Worm (Caenorhabditis elegans) whole organism, late embryonic: ENCODE results near the gene Y47G7B.2.
A peak's percentile ranks its signal among the peaks of the same experiment; 100 is the strongest.

ENCODE experiments used
- C08G9.2 ChIP-seq: sonication (generic microtip); optimal IDR thresholded peaks from 2 replicates; lab custom pipeline; 2016; ENCODE audit warnings: mild to moderate bottlenecking, missing genetic modification characterization, moderate library complexity, missing compliant biosample characterization
- C38D4.7 ChIP-seq: fragments of 200-800 bp; sonication (Bioruptor generic); optimal IDR thresholded peaks from 2 replicates; lab custom pipeline; 2018; ENCODE audit warnings: mild to moderate bottlenecking, missing genetic modification characterization, moderate library complexity, missing compliant biosample characterization
- F13H6.1 ChIP-seq: sonication (generic microtip); optimal IDR thresholded peaks from 2 replicates; lab custom pipeline; 2016; ENCODE audit warnings: missing genetic modification characterization, missing compliant biosample characterization
- K02D7.2 ChIP-seq: sonication (generic microtip); optimal IDR thresholded peaks from 2 replicates; lab custom pipeline; 2017; ENCODE audit warnings: mild to moderate bottlenecking, missing genetic modification characterization, missing compliant biosample characterization
- K09A11.1 ChIP-seq: sonication (generic microtip); optimal IDR thresholded peaks from 2 replicates; lab custom pipeline; 2017; ENCODE audit warnings: antibody characterized with exemption, mild to moderate bottlenecking, missing genetic modification characterization, missing compliant biosample characterization; ENCODE audit not compliant: insufficient read depth
- ceh-19 ChIP-seq: fragments of 200-800 bp; sonication (Bioruptor generic); optimal IDR thresholded peaks from 2 replicates; lab custom pipeline; 2018; ENCODE audit warnings: mild to moderate bottlenecking, missing genetic modification characterization, missing compliant biosample characterization
- ceh-24 ChIP-seq: sonication (generic microtip); optimal IDR thresholded peaks from 2 replicates; lab custom pipeline; 2016; ENCODE audit warnings: mild to moderate bottlenecking, missing genetic modification characterization, missing compliant biosample characterization
- ceh-30 ChIP-seq: fragments of 150-350 bp; optimal IDR thresholded peaks from 2 replicates; lab custom pipeline; 2014; ENCODE audit warnings: missing biosample characterization, missing genetic modification characterization
- ceh-31 ChIP-seq: sonication (generic microtip); optimal IDR thresholded peaks from 2 replicates; lab custom pipeline; 2016; ENCODE audit warnings: missing genetic modification characterization, missing compliant biosample characterization
- ceh-48 ChIP-seq: sonication (generic microtip); optimal IDR thresholded peaks from 2 replicates; lab custom pipeline; 2016; ENCODE audit warnings: missing genetic modification characterization, inconsistent platforms, missing compliant biosample characterization
- ceh-6 ChIP-seq: fragments of 200-800 bp; sonication (Bioruptor generic); optimal IDR thresholded peaks from 2 replicates; lab custom pipeline; 2018; ENCODE audit warnings: mild to moderate bottlenecking, missing genetic modification characterization, missing compliant biosample characterization
- che-1 ChIP-seq: sonication (generic microtip); optimal IDR thresholded peaks from 2 replicates; lab custom pipeline; 2016; ENCODE audit warnings: mild to moderate bottlenecking, missing genetic modification characterization, missing compliant biosample characterization
- dmd-4 ChIP-seq: sonication (generic microtip); optimal IDR thresholded peaks from 2 replicates; lab custom pipeline; 2016; ENCODE audit warnings: borderline replicate concordance, missing genetic modification characterization, missing compliant biosample characterization
- dve-1 ChIP-seq: sonication (generic microtip); optimal IDR thresholded peaks from 2 replicates; lab custom pipeline; 2017; ENCODE audit warnings: antibody characterized with exemption, mild to moderate bottlenecking, missing genetic modification characterization, missing compliant biosample characterization
- elt-2 ChIP-seq: sonication (generic microtip); optimal IDR thresholded peaks from 2 replicates; lab custom pipeline; 2016; ENCODE audit warnings: missing genetic modification reagents, missing genetic modification characterization, missing compliant biosample characterization
- elt-4 ChIP-seq: sonication (generic microtip); optimal IDR thresholded peaks from 2 replicates; lab custom pipeline; 2016; ENCODE audit warnings: missing genetic modification characterization, missing compliant biosample characterization
- eyg-1 ChIP-seq: sonication (generic microtip); optimal IDR thresholded peaks from 2 replicates; lab custom pipeline; 2016; ENCODE audit warnings: missing genotype, missing genetic modification characterization, missing compliant biosample characterization
- fax-1 ChIP-seq: sonication (generic microtip); optimal IDR thresholded peaks from 2 replicates; lab custom pipeline; 2016; ENCODE audit warnings: missing genotype, missing genetic modification characterization, missing compliant biosample characterization
- fkh-6 ChIP-seq: sonication (generic microtip); optimal IDR thresholded peaks from 2 replicates; lab custom pipeline; 2016; ENCODE audit warnings: missing genetic modification characterization, missing compliant biosample characterization
- gmeb-2 ChIP-seq: sonication (generic microtip); optimal IDR thresholded peaks from 2 replicates; lab custom pipeline; 2016; ENCODE audit warnings: missing genetic modification characterization, inconsistent platforms, missing compliant biosample characterization
- hlh-15 ChIP-seq: sonication (generic microtip); optimal IDR thresholded peaks from 2 replicates; lab custom pipeline; 2016; ENCODE audit warnings: missing genetic modification characterization, missing compliant biosample characterization
- hlh-6 ChIP-seq: sonication (generic microtip); optimal IDR thresholded peaks from 2 replicates; lab custom pipeline; 2016; ENCODE audit warnings: missing genotype, missing genetic modification characterization, missing compliant biosample characterization
- hlh-8 ChIP-seq: sonication (generic microtip); optimal IDR thresholded peaks from 2 replicates; lab custom pipeline; 2016; ENCODE audit warnings: missing genotype, missing genetic modification characterization, missing compliant biosample characterization
- lin-11 ChIP-seq: fragments of 200-800 bp; sonication (Bioruptor generic); optimal IDR thresholded peaks from 2 replicates; lab custom pipeline; 2018; ENCODE audit warnings: mild to moderate bottlenecking, missing genetic modification characterization, missing compliant biosample characterization
- mec-3 ChIP-seq: sonication (generic microtip); optimal IDR thresholded peaks from 2 replicates; lab custom pipeline; 2016; ENCODE audit warnings: borderline replicate concordance, missing genetic modification characterization, missing compliant biosample characterization
- nfya-1 ChIP-seq: sonication (generic microtip); optimal IDR thresholded peaks from 2 replicates; lab custom pipeline; 2017; ENCODE audit warnings: missing genetic modification characterization, mild to moderate bottlenecking, missing compliant biosample characterization, antibody characterized with exemption, moderate library complexity
- nhr-11 ChIP-seq: fragments of 150-350 bp; optimal IDR thresholded peaks from 2 replicates; lab custom pipeline; 2014; ENCODE audit warnings: missing biosample characterization, missing genetic modification characterization
- npax-4 ChIP-seq: sonication (generic microtip); optimal IDR thresholded peaks from 2 replicates; lab custom pipeline; 2016; ENCODE audit warnings: missing genetic modification characterization, missing compliant biosample characterization
- pat-9 ChIP-seq: fragments of 200-800 bp; sonication (Bioruptor generic); optimal IDR thresholded peaks from 2 replicates; lab custom pipeline; 2018; ENCODE audit warnings: mild to moderate bottlenecking, missing genetic modification characterization, moderate library complexity, missing compliant biosample characterization
- pha-2 ChIP-seq: sonication (generic microtip); optimal IDR thresholded peaks from 2 replicates; lab custom pipeline; 2017; ENCODE audit warnings: mild to moderate bottlenecking, missing genetic modification characterization, missing compliant biosample characterization
- pqm-1 ChIP-seq: sonication (generic microtip); optimal IDR thresholded peaks from 2 replicates; lab custom pipeline; 2016; ENCODE audit warnings: missing genetic modification characterization, missing compliant biosample characterization
- pros-1 ChIP-seq: fragments of 150-350 bp; optimal IDR thresholded peaks from 2 replicates; lab custom pipeline; 2014; ENCODE audit warnings: missing biosample characterization, missing genetic modification reagents, missing genetic modification characterization
- ref-2 ChIP-seq: sonication (generic microtip); optimal IDR thresholded peaks from 2 replicates; lab custom pipeline; 2016; ENCODE audit warnings: missing genetic modification characterization, missing compliant biosample characterization
- rnt-1 ChIP-seq: sonication (generic microtip); optimal IDR thresholded peaks from 2 replicates; lab custom pipeline; 2016; ENCODE audit warnings: missing genetic modification characterization, missing compliant biosample characterization
- sox-2 ChIP-seq: fragments of 200-800 bp; sonication (Bioruptor generic); IDR thresholded peaks from 2 replicates; pipeline ENCODE4 v1.3.6; 2022; ENCODE audit warnings: missing genetic modification reagents, missing genetic modification characterization, missing compliant biosample characterization
- syd-9 ChIP-seq: sonication (generic microtip); optimal IDR thresholded peaks from 2 replicates; lab custom pipeline; 2016; ENCODE audit warnings: mild to moderate bottlenecking, missing genetic modification characterization, moderate library complexity, missing compliant biosample characterization
- tbx-2 ChIP-seq: sonication (generic microtip); optimal IDR thresholded peaks from 2 replicates; lab custom pipeline; 2016; ENCODE audit warnings: missing genetic modification characterization, missing compliant biosample characterization
- tbx-7 ChIP-seq: sonication (generic microtip); optimal IDR thresholded peaks from 2 replicates; lab custom pipeline; 2016; ENCODE audit warnings: missing genotype, missing genetic modification characterization, missing compliant biosample characterization
- ttx-3 ChIP-seq: sonication (generic microtip); optimal IDR thresholded peaks from 2 replicates; lab custom pipeline; 2016; ENCODE audit warnings: missing genetic modification reagents, missing genetic modification characterization, missing compliant biosample characterization
- unc-3 ChIP-seq, 2 experiments: fragments of 200-800 bp in 1 of 2; sonication (Bioruptor generic) in 1 of 2; sonication (generic microtip) in 1 of 2; conservative IDR thresholded peaks in 1 of 2; optimal IDR thresholded peaks in 1 of 2; 2 replicates each; pipeline versions ENCODE4 v1.3.6 to Lab custom; 2016 to 2022; ENCODE audit warnings: missing compliant biosample characterization in 2 of 2, missing genetic modification characterization in 2 of 2, missing genetic modification reagents in 1 of 2
- unc-86 ChIP-seq: sonication (generic microtip); optimal IDR thresholded peaks from 2 replicates; lab custom pipeline; 2016; ENCODE audit warnings: missing genetic modification characterization, missing compliant biosample characterization
- ztf-16 ChIP-seq: sonication (generic microtip); optimal IDR thresholded peaks from 2 replicates; lab custom pipeline; 2017; ENCODE audit warnings: missing genetic modification characterization, missing compliant biosample characterization

Y47G7B.2 gene

ce11 chrII:2707872-2708271 lies at the start of gene Y47G7B.2:
TSS of gene Y47G7B.2 (minus strand) at chrII:2708014.
- no peak for TF ChIP-seq rnt-1 (tag; lab: Kevin White, UChicago)
- TF ChIP-seq C38D4.7 (GFP tag; lab: Kevin White, UChicago) = no peak
- no peak for TF ChIP-seq ceh-19 (GFP tag; lab: Kevin White, UChicago)
- no peak for TF ChIP-seq lin-11
- TF ChIP-seq dmd-4 (tag; lab: Kevin White, UChicago) = no peak
- no peak for TF ChIP-seq syd-9 (tag; lab: Kevin White, UChicago)
- no peak for TF ChIP-seq pat-9 (tag; lab: Kevin White, UChicago)
- TF ChIP-seq ztf-16 (tag; lab: Kevin White, UChicago) = no peak
- TF ChIP-seq che-1 (tag; lab: Kevin White, UChicago) = no peak
- TF ChIP-seq ref-2 (tag; lab: Kevin White, UChicago) = no peak
- TF ChIP-seq, all 69 proteins: peak for 0

ce11 chrII:2756351-2756750 lies 48.5 kb upstream of the Y47G7B.2 start:
- TF ChIP-seq K09A11.1 (tag; lab: Kevin White, UChicago) (no peak), eyg-1 (tag; lab: Kevin White, UChicago) (no peak), dve-1 (tag; lab: Kevin White, UChicago) (no peak), rnt-1 (tag; lab: Kevin White, UChicago) (no peak), C08G9.2 (tag; lab: Kevin White, UChicago) (no peak), pros-1 (tag; lab: Kevin White, UChicago) (no peak), nfya-1 (no peak)

- TF ChIP-seq lin-11 (no peak), hlh-8 (tag; lab: Kevin White, UChicago) (no peak), elt-4 (tag; lab: Kevin White, UChicago) (peak; percentile 29), pros-1 (tag; lab: Kevin White, UChicago) (no peak), nhr-11 (no peak)
Measured at ce11 chrII:2754595-2754994, 46.8 kb upstream of the Y47G7B.2 start.

ce11 chrII:2752999-2753398 lies 45.2 kb upstream of the Y47G7B.2 start, which contains the start of gene F29A7.3:
TSS of gene F29A7.3 (plus strand) at chrII:2753299.
- TF ChIP-seq mec-3 (tag; lab: Kevin White, UChicago) (no peak), ceh-48 (tag; lab: Kevin White, UChicago) (peak; percentile 8)

- TF ChIP-seq unc-3 (GFP tag; conservative IDR thresholded peaks at IDR 0.05; lab: Robert Waterston, UW) (no peak), unc-3 (tag; optimal IDR thresholded peaks at IDR 0.05; lab: Kevin White, UChicago) (no peak), hlh-15 (no peak), rnt-1 (tag; lab: Kevin White, UChicago) (no peak), elt-2 (no peak), npax-4 (no peak), fkh-6 (tag; lab: Kevin White, UChicago) (no peak), tbx-7 (peak; percentile 68), pqm-1 (no peak), hlh-6 (tag; lab: Kevin White, UChicago) (no peak), dmd-4 (tag; lab: Kevin White, UChicago) (no peak), K02D7.2 (tag; lab: Kevin White, UChicago) (no peak), fax-1 (tag; lab: Kevin White, UChicago) (peak; percentile 32), eyg-1 (tag; lab: Kevin White, UChicago) (peak; percentile 4), ceh-24 (tag; lab: Kevin White, UChicago) (no peak), pha-2 (tag; lab: Kevin White, UChicago) (no peak), ceh-31 (peak; percentile 85), ceh-19 (GFP tag; lab: Kevin White, UChicago) (no peak), nfya-1 (peak; percentile 24), F13H6.1 (peak; percentile 2), C38D4.7 (GFP tag; lab: Kevin White, UChicago) (no peak), sox-2 (GFP tag; lab: Robert Waterston, UW) (no peak), unc-86 (tag; lab: Kevin White, UChicago) (no peak), gmeb-2 (tag; lab: Kevin White, UChicago) (no peak), pat-9 (tag; lab: Kevin White, UChicago) (no peak), ttx-3 (tag; lab: Kevin White, UChicago) (no peak), dve-1 (tag; lab: Kevin White, UChicago) (no peak), ceh-6 (GFP tag; lab: Kevin White, UChicago) (no peak), syd-9 (tag; lab: Kevin White, UChicago) (no peak), pros-1 (tag; lab: Kevin White, UChicago) (no peak), tbx-2 (tag; lab: Kevin White, UChicago) (peak; percentile 77), ceh-30 (tag; lab: Kevin White, UChicago) (peak; percentile 16), mec-3 (tag; lab: Kevin White, UChicago) (no peak)
Measured at ce11 chrII:2752536-2752935, 44.7 kb upstream of the Y47G7B.2 start, which contains the start of gene F29A7.6. TSS of gene F29A7.6 (minus strand) at chrII:2752611.
